Worm (Caenorhabditis elegans) whole organism, young adult: Measurements from ENCODE around the gene C25F9.9.

ENCODE experiments used
- B0035.1 ChIP-seq: sonication (generic microtip); optimal IDR thresholded peaks from 2 replicates; lab custom pipeline; 2016; ENCODE audit warnings: missing genetic modification characterization, mild to moderate bottlenecking, missing compliant biosample characterization, missing genotype, missing genetic modification reagents
- F55B11.4 ChIP-seq: sonication (generic microtip); optimal IDR thresholded peaks from 2 replicates; lab custom pipeline; 2016; ENCODE audit warnings: missing compliant biosample characterization, missing genetic modification characterization, borderline replicate concordance; ENCODE audit not compliant: insufficient read depth
- Y95B8A.8 ChIP-seq: fragments of 200-800 bp; sonication (Bioruptor generic); IDR thresholded peaks from 2 replicates; pipeline ENCODE4 v1.3.6; 2022; ENCODE audit warnings: missing genetic modification reagents, missing genetic modification characterization, missing compliant biosample characterization

- TF ChIP-seq B0035.1 (tag; lab: Kevin White, UChicago) (no peak), F55B11.4 (tag; lab: Kevin White, UChicago) (no peak), Y95B8A.8 (GFP tag; lab: Robert Waterston, UW) (no peak)
Measured at ce11 chrV:19445442-19445841, 29.0 kb downstream of the C25F9.9 start, which contains the start of gene M04C3.1.
